Fruit fly (Drosophila melanogaster) whole organism, larva: ENCODE results near the gene CNPYb.

Source experiments
- noc ChIP-seq: fragments of 200-800 bp; sonication (Bioruptor generic); optimal IDR thresholded peaks from 3 replicates; lab custom pipeline; 2019; ENCODE audit warnings: missing biosample characterization, mild to moderate bottlenecking, missing genetic modification characterization, moderate library complexity

CNPYb gene

DNA sequence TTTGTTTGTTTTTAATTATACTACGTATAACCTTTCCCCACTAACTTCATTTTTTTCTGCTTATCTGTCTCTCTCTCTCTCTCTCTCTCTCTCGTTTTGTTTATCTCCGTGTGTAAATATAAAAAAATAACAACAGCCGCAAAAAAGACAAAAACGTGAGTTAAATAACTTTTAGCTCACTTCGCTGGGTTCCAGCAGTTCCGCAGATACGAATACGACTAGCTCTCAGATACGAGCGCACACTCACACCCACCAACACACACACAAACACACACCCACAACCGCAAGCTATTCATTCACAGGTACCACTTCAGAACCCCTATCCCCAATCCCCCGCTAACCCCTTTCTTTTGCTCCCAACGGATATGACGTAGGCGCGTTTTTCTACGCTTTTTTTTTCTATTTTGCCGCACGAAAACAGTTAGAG is 23.8 kb downstream of the CNPYb start:
- peak; percentile 48 for TF ChIP-seq noc

dm6 chr3L:19071173-19071844 is 24.7 kb downstream of the CNPYb start:
- TF ChIP-seq noc = no peak

DNA sequence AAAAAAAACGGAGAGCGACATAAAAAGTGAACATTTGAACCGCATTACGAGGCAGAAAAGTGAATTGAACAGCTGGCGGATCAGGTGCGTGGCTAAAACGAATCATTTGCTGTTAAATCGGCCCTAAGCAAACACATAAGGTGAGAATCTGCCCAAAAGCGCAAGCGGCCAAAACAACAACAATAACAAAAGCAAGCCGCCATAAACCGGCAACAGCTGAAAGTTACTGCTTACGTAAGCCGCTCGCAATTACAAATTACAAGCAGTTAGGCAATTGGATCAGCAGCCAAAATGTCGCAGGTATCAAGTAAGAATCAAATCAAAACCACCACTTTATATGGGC is 32.6 kb downstream of the CNPYb start:
- TF ChIP-seq noc = no peak

DNA sequence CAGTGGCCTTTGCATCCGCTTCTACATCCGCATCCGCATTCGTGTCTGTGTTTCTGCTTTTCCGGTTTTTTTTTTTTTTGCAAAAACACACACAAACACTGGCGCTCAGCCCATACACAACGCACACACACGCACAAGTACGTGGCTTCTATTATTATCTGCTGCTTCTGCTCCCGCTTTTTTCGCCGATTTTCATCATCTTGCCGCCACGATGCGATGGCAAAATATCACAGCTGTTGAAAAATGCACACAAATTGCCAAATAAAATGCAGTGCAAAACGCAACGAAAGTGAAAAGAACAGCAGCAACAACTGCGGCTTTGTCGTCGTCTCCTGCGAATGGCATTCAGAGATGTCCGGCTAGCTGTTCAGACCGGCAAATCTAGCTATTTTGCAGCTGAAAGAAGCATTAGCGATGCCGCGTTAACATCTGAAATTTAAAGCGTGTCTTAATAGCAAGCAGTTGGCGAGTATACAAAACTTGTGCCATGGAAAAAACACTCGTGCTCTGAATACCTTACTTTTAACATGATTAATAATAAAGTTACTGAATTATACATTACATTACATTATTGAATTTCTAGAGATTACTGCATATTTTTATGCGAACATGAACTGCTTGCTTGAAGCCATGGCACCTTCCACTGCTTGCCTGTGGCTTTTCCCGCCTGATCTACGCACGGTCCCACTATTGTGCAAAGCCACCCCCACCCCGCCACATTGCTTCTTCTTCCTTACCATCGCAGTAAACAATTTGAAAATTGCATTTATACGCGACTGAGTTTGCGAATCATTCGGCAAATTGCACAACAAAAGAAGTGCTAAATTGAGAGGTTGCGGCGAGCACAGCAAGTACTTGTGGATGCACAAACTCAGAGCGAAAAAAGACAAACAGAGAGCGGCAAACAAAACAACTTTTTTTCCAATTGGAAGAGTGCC is 33.3 kb downstream of the CNPYb start, which contains the start of the genes Ugt316A1 and Sfxn2:
Gene Ugt316A1 (minus strand): TSS at position 345 of the 938 bp plus-strand sequence.
Gene Sfxn2 (plus strand): TSS at position 694 of the 938 bp plus-strand sequence.
- no peak for TF ChIP-seq noc

DNA sequence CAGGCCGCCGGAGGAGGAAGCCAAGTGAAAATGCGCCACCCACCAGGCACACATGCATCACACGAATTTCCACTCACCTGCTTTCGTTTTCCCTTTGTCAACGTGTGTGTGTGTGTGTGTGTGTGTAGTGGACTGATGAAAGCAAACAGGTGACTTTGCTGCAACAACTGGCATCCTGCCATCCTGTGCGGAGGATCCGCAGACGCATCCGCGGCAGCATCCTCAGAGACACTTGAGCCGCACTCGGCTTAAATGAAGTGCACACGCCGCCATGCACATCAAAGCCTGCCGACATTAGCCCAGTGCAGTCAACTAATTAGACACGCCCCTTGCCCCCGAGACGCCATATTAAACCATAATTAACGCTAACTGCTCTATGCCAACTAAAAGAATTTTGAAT is 37.2 kb downstream of the CNPYb start:
- no peak for TF ChIP-seq noc

- TF ChIP-seq noc = no peak
These were observed 39.1 kb downstream of the CNPYb start for dm6 chr3L:19056857-19057324.

DNA sequence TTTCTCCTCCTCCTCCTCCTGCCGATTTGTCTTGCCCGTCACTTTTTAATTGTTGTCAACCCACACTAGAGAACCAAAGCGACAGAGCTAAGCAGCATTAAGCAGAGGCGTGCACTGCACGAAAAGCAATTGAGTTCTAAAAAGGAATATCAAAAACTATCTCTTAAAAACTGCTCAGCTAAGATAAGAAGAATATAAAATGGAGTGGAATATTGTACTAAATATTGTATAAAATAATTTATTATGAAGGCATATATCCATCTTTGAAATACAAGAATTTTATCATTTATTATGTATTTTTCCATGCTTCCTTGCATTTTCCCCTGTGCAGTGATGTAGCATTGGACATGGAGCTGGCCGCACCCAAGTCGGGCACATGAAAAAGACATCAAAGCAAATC is 41.0 kb downstream of the CNPYb start:
- TF ChIP-seq noc = no peak

- no peak for TF ChIP-seq noc
These were observed 41.8 kb downstream of the CNPYb start for dm6 chr3L:19054266-19054665.

- TF ChIP-seq noc = no peak
These were observed 42.6 kb downstream of the CNPYb start, which contains the start of gene CG43407 for dm6 chr3L:19053339-19053818. Gene CG43407 (minus strand): TSS chr3L:19053389.

DNA sequence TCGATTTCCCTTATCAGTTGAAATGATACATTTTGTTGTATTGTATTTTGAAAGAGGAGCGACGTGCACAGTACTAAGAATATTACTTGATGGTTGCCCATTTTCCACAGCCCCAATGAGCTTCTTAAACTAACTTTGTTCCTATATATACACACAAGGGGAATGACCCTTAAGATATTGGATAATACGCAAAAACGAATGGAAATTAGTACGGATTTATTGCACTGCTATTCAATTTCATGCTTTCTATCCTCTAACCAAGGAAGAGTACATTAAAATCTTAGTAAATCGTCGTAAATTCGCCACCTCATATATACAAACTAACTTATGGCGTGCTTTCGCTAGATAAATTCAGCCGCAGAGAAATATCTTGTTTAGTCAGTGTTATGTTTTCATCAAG is 44.1 kb downstream of the CNPYb start, which contains the start of gene Acp76A:
Gene Acp76A (minus strand): TSS at position 101 of the 400 bp plus-strand sequence.
- no peak for TF ChIP-seq noc

DNA sequence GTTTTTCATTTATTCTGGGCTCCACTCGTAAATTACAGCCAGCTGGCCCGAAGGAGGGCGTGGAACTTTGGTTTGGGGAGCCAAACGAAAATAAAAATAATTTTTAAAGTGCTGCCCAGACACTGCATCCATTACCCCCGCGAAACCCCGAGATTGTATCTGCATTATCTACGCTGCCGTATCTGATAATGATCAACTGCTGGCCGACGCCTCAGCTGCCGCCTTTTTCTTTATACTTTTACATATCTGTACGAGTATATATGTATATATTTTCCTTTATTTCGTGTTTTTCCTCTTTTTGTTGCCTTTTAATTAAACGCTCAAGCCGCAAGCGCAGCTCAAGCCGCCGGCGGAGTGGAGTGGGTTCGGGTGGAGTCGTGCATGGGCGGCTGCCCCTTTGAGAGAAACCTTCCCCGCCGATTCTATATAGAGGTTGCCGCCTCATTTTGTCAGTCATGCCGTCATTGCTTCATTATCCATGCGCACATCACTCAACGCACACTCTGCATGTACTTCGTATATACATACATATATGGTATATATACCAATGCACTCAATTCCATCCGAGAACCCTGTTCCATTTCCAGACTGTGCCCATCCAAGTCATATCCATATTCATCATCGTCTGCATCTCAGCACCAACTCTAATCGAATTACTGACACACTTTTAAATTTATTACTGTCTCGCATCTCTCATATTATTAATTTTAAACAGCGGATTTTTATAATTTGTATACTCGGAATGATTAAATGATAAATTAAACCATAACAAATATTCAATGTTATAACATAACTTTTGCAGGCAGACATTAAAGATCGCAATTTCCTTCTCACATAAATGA is 46.1 kb downstream of the CNPYb start:
- no peak for TF ChIP-seq noc

- no peak for TF ChIP-seq noc
These were observed 47.3 kb downstream of the CNPYb start for dm6 chr3L:19048761-19049160.

- TF ChIP-seq noc = no peak
These were observed 47.8 kb downstream of the CNPYb start for dm6 chr3L:19048257-19048656.

DNA sequence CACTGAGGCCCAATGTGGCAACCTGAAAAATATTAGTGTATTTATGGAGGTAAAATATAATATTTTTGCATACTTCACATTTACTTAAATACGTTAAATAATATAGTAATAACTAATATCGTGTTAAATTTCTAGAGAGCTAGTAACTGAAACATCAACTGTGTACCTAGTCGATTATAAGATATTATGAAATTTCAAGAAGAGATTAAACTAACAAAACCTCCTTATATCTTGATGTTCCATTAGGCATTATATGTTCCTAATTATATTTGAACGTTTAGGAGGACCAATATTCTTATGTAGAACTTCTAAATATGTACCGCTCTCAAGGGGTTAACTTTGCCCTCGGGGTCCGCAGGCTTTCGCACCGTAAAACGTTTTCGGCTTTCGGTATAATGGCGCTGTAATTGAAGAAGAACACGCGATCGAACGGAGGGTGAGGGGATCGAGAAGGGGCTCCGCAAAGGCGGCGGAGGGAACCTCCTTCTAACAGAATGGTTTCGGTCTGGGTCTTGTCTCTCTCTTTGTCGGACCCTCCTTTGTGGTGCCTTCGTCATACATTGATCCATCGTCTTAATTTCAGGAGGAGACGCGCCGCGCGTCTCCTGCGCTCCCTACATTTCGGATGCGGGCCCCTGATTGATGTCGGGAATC is 49.5 kb downstream of the CNPYb start:
- no peak for TF ChIP-seq noc

dm6 chr3L:19045299-19046025 is 50.6 kb downstream of the CNPYb start, which contains the start of gene nkd:
Gene nkd (minus strand): TSS chr3L:19045449.
- TF ChIP-seq noc = no peak
